Worm (Caenorhabditis elegans) whole organism, young adult: ENCODE results near the gene ugt-48.
A peak's percentile ranks its signal among the peaks of the same experiment; 100 is the strongest.

Source experiments
- B0261.1 ChIP-seq: sonication (generic microtip); optimal IDR thresholded peaks from 2 replicates; lab custom pipeline; 2016; ENCODE audit warnings: mild to moderate bottlenecking, missing genetic modification characterization, moderate library complexity, missing compliant biosample characterization
- C06A6.2 ChIP-seq: fragments of 200-800 bp; sonication (Bioruptor generic); conservative IDR thresholded peaks from 2 replicates; pipeline ENCODE4 v1.3.6; 2022; ENCODE audit warnings: missing genetic modification characterization, missing compliant biosample characterization
- D2030.7 ChIP-seq: fragments of 200-800 bp; sonication (Bioruptor generic); IDR thresholded peaks from 2 replicates; pipeline ENCODE4 v1.3.6; 2022; ENCODE audit warnings: missing genetic modification reagents, missing genetic modification characterization, missing compliant biosample characterization
- F23B12.7 ChIP-seq: sonication (generic microtip); optimal IDR thresholded peaks from 2 replicates; lab custom pipeline; 2017; ENCODE audit warnings: missing genetic modification characterization, mild to moderate bottlenecking, missing compliant biosample characterization, antibody characterized with exemption, moderate library complexity; ENCODE audit not compliant: insufficient read depth
- F57A8.1 ChIP-seq: fragments of 200-800 bp; sonication (Bioruptor generic); optimal IDR thresholded peaks from 2 replicates; lab custom pipeline; 2018; ENCODE audit warnings: mild to moderate bottlenecking, missing genetic modification characterization, moderate library complexity, missing compliant biosample characterization
- F57C9.4 ChIP-seq: sonication (generic microtip); optimal IDR thresholded peaks from 2 replicates; lab custom pipeline; 2017; ENCODE audit warnings: mild to moderate bottlenecking, missing genetic modification characterization, missing compliant biosample characterization
- T07F8.4 ChIP-seq: sonication (generic microtip); optimal IDR thresholded peaks from 2 replicates; lab custom pipeline; 2016; ENCODE audit warnings: mild to moderate bottlenecking, missing genetic modification characterization, moderate library complexity, missing compliant biosample characterization
- ZK185.1 ChIP-seq: sonication (generic microtip); optimal IDR thresholded peaks from 2 replicates; lab custom pipeline; 2016; ENCODE audit warnings: mild to moderate bottlenecking, missing genetic modification characterization, missing compliant biosample characterization; ENCODE audit not compliant: poor library complexity, severe bottlenecking
- atf-7 ChIP-seq: sonication (generic microtip); optimal IDR thresholded peaks from 2 replicates; lab custom pipeline; 2017; ENCODE audit warnings: mild to moderate bottlenecking, missing genetic modification characterization, missing compliant biosample characterization
- athp-1 ChIP-seq: sonication (generic microtip); optimal IDR thresholded peaks from 2 replicates; lab custom pipeline; 2017; ENCODE audit warnings: mild to moderate bottlenecking, missing genetic modification characterization, missing compliant biosample characterization
- attf-3 ChIP-seq: fragments of 200-800 bp; sonication (Bioruptor generic); conservative IDR thresholded peaks from 2 replicates; pipeline ENCODE4 v1.3.6; 2022; ENCODE audit warnings: missing genetic modification reagents, missing genetic modification characterization, missing compliant biosample characterization
- bed-1 ChIP-seq: fragments of 200-800 bp; sonication (Bioruptor generic); IDR thresholded peaks from 2 replicates; pipeline ENCODE4 v1.3.6; 2022; ENCODE audit warnings: missing genetic modification reagents, missing genetic modification characterization, missing compliant biosample characterization
- cebp-1 ChIP-seq, 2 experiments: fragments of 200-800 bp in 1 of 2; sonication (Bioruptor generic) in 1 of 2; sonication (generic microtip) in 1 of 2; IDR thresholded peaks in 1 of 2; optimal IDR thresholded peaks in 1 of 2; 2 replicates each; pipeline versions ENCODE4 v1.3.6 to Lab custom; 2017 to 2022; ENCODE audit warnings: missing compliant biosample characterization in 2 of 2, missing genetic modification characterization in 2 of 2, mild to moderate bottlenecking in 1 of 2, missing genetic modification reagents in 1 of 2, moderate library complexity in 1 of 2
- cebp-2 ChIP-seq: fragments of 200-800 bp; sonication (Bioruptor generic); IDR thresholded peaks from 2 replicates; pipeline ENCODE4 v1.3.6; 2022; ENCODE audit warnings: missing genetic modification characterization, missing compliant biosample characterization
- ceh-40 ChIP-seq: fragments of 200-800 bp; sonication (Bioruptor generic); IDR thresholded peaks from 2 replicates; pipeline ENCODE4 v1.3.6; 2022; ENCODE audit warnings: missing genetic modification characterization, missing compliant biosample characterization
- ceh-91 ChIP-seq: fragments of 200-800 bp; sonication (Bioruptor generic); IDR thresholded peaks from 2 replicates; pipeline ENCODE4 v1.3.6; 2022; ENCODE audit warnings: missing genetic modification reagents, missing genetic modification characterization, missing compliant biosample characterization
- dox-1 ChIP-seq: fragments of 200-800 bp; sonication (Bioruptor generic); IDR thresholded peaks from 2 replicates; pipeline ENCODE4 v1.3.6; 2022; ENCODE audit warnings: missing genetic modification reagents, missing genetic modification characterization, missing compliant biosample characterization
- efl-1 ChIP-seq: fragments of 150-350 bp; optimal IDR thresholded peaks from 2 replicates; lab custom pipeline; 2014; ENCODE audit warnings: missing biosample characterization, missing genetic modification reagents, missing genetic modification characterization
- gei-17 ChIP-seq: fragments of 200-800 bp; sonication (Bioruptor generic); optimal IDR thresholded peaks from 2 replicates; lab custom pipeline; 2018; ENCODE audit warnings: mild to moderate bottlenecking, missing genetic modification characterization, missing compliant biosample characterization
- him-1 ChIP-seq: sonication (generic microtip); optimal IDR thresholded peaks from 2 replicates; lab custom pipeline; 2016; ENCODE audit warnings: missing genotype, missing genetic modification reagents, missing genetic modification characterization, missing compliant biosample characterization
- hlh-12 ChIP-seq: sonication (generic microtip); optimal IDR thresholded peaks from 2 replicates; lab custom pipeline; 2016; ENCODE audit warnings: missing genetic modification characterization, missing compliant biosample characterization
- lin-40 ChIP-seq: sonication (generic microtip); optimal IDR thresholded peaks from 2 replicates; lab custom pipeline; 2016; ENCODE audit warnings: missing genetic modification characterization, mild to moderate bottlenecking, missing compliant biosample characterization, missing genotype, missing genetic modification reagents
- madf-6 ChIP-seq: fragments of 200-800 bp; sonication (Bioruptor generic); IDR thresholded peaks from 2 replicates; pipeline ENCODE4 v1.3.6; 2022; ENCODE audit warnings: missing genetic modification reagents, missing genetic modification characterization, missing compliant biosample characterization
- madf-8 ChIP-seq: fragments of 200-800 bp; sonication (Bioruptor generic); conservative IDR thresholded peaks from 2 replicates; pipeline ENCODE4 v1.3.6; 2022; ENCODE audit warnings: missing genetic modification reagents, missing genetic modification characterization, missing compliant biosample characterization
- mcd-1 ChIP-seq: fragments of 200-800 bp; sonication (Bioruptor generic); IDR thresholded peaks from 2 replicates; pipeline ENCODE4 v1.3.6; 2022; ENCODE audit warnings: missing genetic modification reagents, missing genetic modification characterization, missing compliant biosample characterization
- mes-4 ChIP-seq: sonication (generic microtip); optimal IDR thresholded peaks from 2 replicates; lab custom pipeline; 2016; ENCODE audit warnings: missing genotype, missing genetic modification characterization, missing compliant biosample characterization
- nfya-1 ChIP-seq: sonication (generic microtip); optimal IDR thresholded peaks from 2 replicates; lab custom pipeline; 2017; ENCODE audit warnings: antibody characterized with exemption, missing compliant biosample characterization, missing genetic modification characterization, borderline replicate concordance; ENCODE audit not compliant: insufficient read depth
- nfyb-1 ChIP-seq: fragments of 200-800 bp; sonication (Bioruptor generic); IDR thresholded peaks from 2 replicates; pipeline ENCODE4 v1.3.6; 2022; ENCODE audit warnings: missing genetic modification reagents, missing genetic modification characterization, missing compliant biosample characterization
- nhr-80 ChIP-seq: sonication (generic microtip); optimal IDR thresholded peaks from 2 replicates; lab custom pipeline; 2016; ENCODE audit warnings: missing genetic modification characterization, missing compliant biosample characterization
- pbrm-1 ChIP-seq: fragments of 200-800 bp; sonication (Bioruptor generic); IDR thresholded peaks from 2 replicates; pipeline ENCODE4 v1.3.6; 2022; ENCODE audit warnings: missing genetic modification reagents, missing genetic modification characterization, missing compliant biosample characterization
- pha-4 ChIP-seq: fragments of 150-350 bp; sonication (generic microtip); optimal IDR thresholded peaks from 2 replicates; lab custom pipeline; 2014; ENCODE audit warnings: missing biosample characterization, missing genetic modification reagents, missing genetic modification characterization
- rcor-1 ChIP-seq: fragments of 200-800 bp; sonication (Bioruptor generic); IDR thresholded peaks from 2 replicates; pipeline ENCODE4 v1.3.6; 2022; ENCODE audit warnings: missing genetic modification reagents, missing genetic modification characterization, missing compliant biosample characterization
- snpc-1.1 ChIP-seq: sonication (generic microtip); optimal IDR thresholded peaks from 2 replicates; lab custom pipeline; 2017; ENCODE audit warnings: missing genetic modification characterization, mild to moderate bottlenecking, missing compliant biosample characterization, antibody characterized with exemption, moderate library complexity, missing genotype, missing genetic modification reagents; ENCODE audit not compliant: insufficient read depth
- snpc-1.3 ChIP-seq: sonication (generic microtip); optimal IDR thresholded peaks from 2 replicates; lab custom pipeline; 2017; ENCODE audit warnings: missing genetic modification characterization, mild to moderate bottlenecking, missing compliant biosample characterization, antibody characterized with exemption, moderate library complexity, missing genotype, missing genetic modification reagents; ENCODE audit not compliant: insufficient read depth
- snpc-4 ChIP-seq, 5 experiments: fragments of 150-350 bp in 1 of 5; sonication (generic microtip) in 4 of 5; optimal IDR thresholded peaks; 2 replicates each; lab custom pipeline; 2014 to 2018; ENCODE audit warnings: missing genetic modification characterization in 5 of 5, missing biosample characterization in 3 of 5, antibody characterized with exemption in 2 of 5, mild to moderate bottlenecking in 2 of 5, missing compliant biosample characterization in 2 of 5, missing genotype in 2 of 5, moderate library complexity in 2 of 5, missing genetic modification reagents in 1 of 5
- tbp1 ChIP-seq: fragments of 200-800 bp; sonication (Bioruptor generic); optimal IDR thresholded peaks from 2 replicates; lab custom pipeline; 2018; ENCODE audit warnings: mild to moderate bottlenecking, missing genetic modification characterization, missing compliant biosample characterization
- tbx-9 ChIP-seq: sonication (generic microtip); optimal IDR thresholded peaks from 2 replicates; lab custom pipeline; 2016; ENCODE audit warnings: borderline replicate concordance, missing genetic modification characterization, inconsistent platforms, missing compliant biosample characterization
- zfh-2 ChIP-seq: fragments of 200-800 bp; sonication (Bioruptor generic); conservative IDR thresholded peaks from 2 replicates; pipeline ENCODE4 v1.3.6; 2022; ENCODE audit warnings: missing genetic modification reagents, missing genetic modification characterization, missing compliant biosample characterization
- zim-3 ChIP-seq: sonication (generic microtip); optimal IDR thresholded peaks from 2 replicates; lab custom pipeline; 2017; ENCODE audit warnings: mild to moderate bottlenecking, missing genetic modification characterization, moderate library complexity, missing compliant biosample characterization
- ztf-22 ChIP-seq: fragments of 200-800 bp; sonication (Bioruptor generic); optimal IDR thresholded peaks from 2 replicates; lab custom pipeline; 2018; ENCODE audit warnings: mild to moderate bottlenecking, missing genetic modification characterization, moderate library complexity, missing compliant biosample characterization
- ztf-26 ChIP-seq: sonication (generic microtip); optimal IDR thresholded peaks from 2 replicates; lab custom pipeline; 2017; ENCODE audit warnings: missing genetic modification characterization, missing compliant biosample characterization

Gene ugt-48

DNA sequence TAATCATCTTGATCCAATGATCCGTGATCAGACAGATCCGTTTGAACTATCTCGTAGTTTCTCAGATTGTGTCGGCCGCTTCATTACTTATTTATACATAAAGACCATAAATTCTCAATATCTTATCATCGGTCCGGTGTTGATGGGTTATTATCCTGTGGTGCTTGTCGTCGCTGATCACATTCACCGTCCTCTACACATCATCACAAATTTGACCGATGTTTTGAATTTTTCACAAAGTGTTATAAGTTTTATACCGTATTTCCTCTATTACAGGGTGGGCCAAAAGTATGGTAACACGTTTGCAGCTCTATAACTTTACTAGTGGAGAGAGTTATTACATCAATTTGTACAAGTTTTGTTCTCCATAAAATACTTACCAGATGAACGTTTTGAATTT, 40.1 kb upstream of the ugt-48 start (continued):
- TF ChIP-seq madf-8 (GFP tag; lab: Robert Waterston, UW) (peak; percentile 24; the same call in 1 of the 2 replicates), bed-1 (GFP tag; lab: Robert Waterston, UW) (no peak), F23B12.7 (no peak), him-1 (no peak), snpc-1.1 (tag; lab: Kevin White, UChicago) (peak; percentile 87), attf-3 (GFP tag; lab: Robert Waterston, UW) (no peak), C06A6.2 (GFP tag; lab: Robert Waterston, UW) (no peak), mes-4 (no peak)

DNA sequence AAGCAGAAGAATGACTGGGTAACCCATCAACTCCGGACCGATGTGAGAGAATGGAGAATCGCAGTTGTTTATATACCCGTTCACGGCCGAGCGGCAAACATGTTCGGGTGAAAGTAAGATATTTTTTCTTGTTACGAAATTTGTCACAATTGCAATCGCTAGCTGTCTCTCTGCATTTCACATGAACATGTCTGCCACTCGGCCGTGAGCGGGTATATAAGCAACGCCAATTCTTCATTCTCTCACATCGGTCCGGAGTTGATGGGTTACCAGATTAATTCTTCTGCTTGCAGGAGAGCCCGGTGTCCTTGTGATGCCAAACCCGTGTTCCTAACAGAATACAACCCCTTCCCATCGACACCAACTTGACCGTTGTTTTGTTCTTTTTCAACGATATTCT, 39.2 kb upstream of the ugt-48 start:
- TF ChIP-seq cebp-1 (GFP tag; IDR thresholded peaks at IDR 0.05; lab: Robert Waterston, UW) (peak; percentile 71; the same call in 1 of the 2 replicates), cebp-1 (tag; optimal IDR thresholded peaks at IDR 0.05; lab: Kevin White, UChicago) (peak; percentile 95), madf-8 (GFP tag; lab: Robert Waterston, UW) (no peak), C06A6.2 (GFP tag; lab: Robert Waterston, UW) (peak; percentile 67), gei-17 (GFP tag; lab: Kevin White, UChicago) (peak; percentile 54), lin-40 (tag; lab: Kevin White, UChicago) (peak; percentile 62), zfh-2 (GFP tag; lab: Robert Waterston, UW) (0 out of 2 replicates have a peak, but pooled peaks have one; percentile 9), B0261.1 (peak; percentile 46), snpc-4 (GFP tag; optimal IDR thresholded peaks at IDR 0.05; lab: Kevin White, UChicago) (peak; percentile 81), snpc-4 (tag; optimal IDR thresholded peaks at IDR 0.05; lab: Kevin White, UChicago) (peak; percentile 86 to 98 (median 96)), atf-7 (peak; percentile 7), zim-3 (tag; lab: Kevin White, UChicago) (no peak), rcor-1 (GFP tag; lab: Robert Waterston, UW) (no peak), F57C9.4 (no peak), ZK185.1 (peak; percentile 14), nhr-80 (no peak), nfyb-1 (GFP tag; lab: Robert Waterston, UW) (peak; percentile 71), ztf-26 (tag; lab: Kevin White, UChicago) (peak; percentile 75), dox-1 (GFP tag; lab: Robert Waterston, UW) (0 out of 2 replicates have a peak, but pooled peaks have one; percentile 24), tbp1 (peak; percentile 53)

ce11 chrV:5584833-5585232, 37.0 kb upstream of the ugt-48 start, which contains the start of gene CD4.11:
Gene CD4.11, plus strand, starts transcription at chrV:5585133.
- TF ChIP-seq F57A8.1 (GFP tag; lab: Kevin White, UChicago) = no peak
- TF ChIP-seq hlh-12 (tag; lab: Kevin White, UChicago) = no peak
- no peak for TF ChIP-seq nfya-1
- no peak for TF ChIP-seq cebp-2
- TF ChIP-seq bed-1 (GFP tag; lab: Robert Waterston, UW) = no peak

- 0 out of 2 replicates have a peak, but pooled peaks have one; percentile 5 for TF ChIP-seq dox-1 (GFP tag; lab: Robert Waterston, UW)
- no peak for TF ChIP-seq ztf-22 (GFP tag; lab: Kevin White, UChicago)
- TF ChIP-seq athp-1 (tag; lab: Kevin White, UChicago) = no peak
- peak; percentile 81 for TF ChIP-seq ceh-91
- peak; percentile 97 for TF ChIP-seq efl-1 (GFP tag; lab: Kevin White, UChicago)
- TF ChIP-seq D2030.7 (GFP tag; lab: Robert Waterston, UW) = peak; percentile 75
- peak; percentile 31 for TF ChIP-seq F23B12.7
- no peak for TF ChIP-seq cebp-1 (GFP tag; IDR thresholded peaks at IDR 0.05; lab: Robert Waterston, UW)
- peak; percentile 25 for TF ChIP-seq cebp-1 (tag; optimal IDR thresholded peaks at IDR 0.05; lab: Kevin White, UChicago)
- peak; percentile 8; the same call in 1 of the 2 replicates for TF ChIP-seq mcd-1
- no peak for TF ChIP-seq tbx-9 (tag; lab: Kevin White, UChicago)
- TF ChIP-seq pbrm-1 (GFP tag; lab: Robert Waterston, UW) = no peak
- TF ChIP-seq tbp1 = peak; percentile 35
- TF ChIP-seq snpc-1.3 (tag; lab: Kevin White, UChicago) = peak; percentile 37
- no peak for TF ChIP-seq ceh-40
- TF ChIP-seq T07F8.4 (tag; lab: Kevin White, UChicago) = no peak
- no peak for TF ChIP-seq pha-4 (tag; lab: Kevin White, UChicago)
- no peak for TF ChIP-seq nfya-1
- peak; percentile 97 for TF ChIP-seq madf-6 (GFP tag; lab: Robert Waterston, UW)
Measured at ce11 chrV:5584293-5584776, 36.5 kb upstream of the ugt-48 start, which contains the start of gene pas-6. Gene pas-6, minus strand, starts transcription at chrV:5584343.
